Worm (Caenorhabditis elegans): ENCODE data around the gene ints-13.

Gene ints-13

ce11 chrIV:244278-244677 lies 7.0 kb upstream of the ints-13 start:
- no peak for TF ChIP-seq Y116A8C.19 (tag; optimal IDR thresholded peaks at IDR 0.05; ENCODE audit: borderline replicate concordance)
- TF ChIP-seq nhr-85 (tag): peak; percentile 58

ce11 chrIV:240257-240754 lies 3.1 kb upstream of the ints-13 start, which contains the start of the genes fnta-1 and cogc-8:
Gene fnta-1, minus strand, starts transcription at chrIV:240307.
Gene cogc-8, plus strand, starts transcription at chrIV:240451.
- TF ChIP-seq nhr-12 (tag; optimal IDR thresholded peaks at IDR 0.05): no peak
- no peak for TF ChIP-seq unc-62 (GFP tag; optimal IDR thresholded peaks at IDR 0.05)
- TF ChIP-seq hlh-17 (GFP tag; optimal IDR thresholded peaks at IDR 0.05; ENCODE audit: borderline replicate concordance): no peak
- TF ChIP-seq ets-5 (GFP tag; IDR thresholded peaks at IDR 0.05): no peak
- TF ChIP-seq pag-3 (tag; optimal IDR thresholded peaks at IDR 0.05; ENCODE audit: borderline replicate concordance, insufficient read depth): no peak
- peak; percentile 61 to 72 for TF ChIP-seq efl-1 (optimal IDR thresholded peaks at IDR 0.05)
- TF ChIP-seq efl-1 (GFP tag; optimal IDR thresholded peaks at IDR 0.05 in 1 of 2): peak; percentile 72 to 97
- TF ChIP-seq grh-1 (GFP tag; IDR thresholded peaks at IDR 0.05): no peak
- TF ChIP-seq blmp-1 (tag; optimal IDR thresholded peaks at IDR 0.05): no peak
- no peak for TF ChIP-seq nhr-77 (tag; optimal IDR thresholded peaks at IDR 0.05)
- peak; percentile 95 for TF ChIP-seq F16B12.6 (tag; optimal IDR thresholded peaks at IDR 0.05)
- TF ChIP-seq ceh-82 (tag; optimal IDR thresholded peaks at IDR 0.05): peak; percentile 31 to 52 (median 44)
- TF ChIP-seq nhr-19 (GFP tag; conservative IDR thresholded peaks at IDR 0.05): no peak
- no peak for TF ChIP-seq aly-2 (tag; optimal IDR thresholded peaks at IDR 0.05)
- no peak for TF ChIP-seq egl-27 (tag; optimal IDR thresholded peaks at IDR 0.05)
- TF ChIP-seq ceh-63 (GFP tag; optimal IDR thresholded peaks at IDR 0.05): no peak
- TF ChIP-seq nhr-90 (tag; optimal IDR thresholded peaks at IDR 0.05; ENCODE audit: poor library complexity): peak; percentile 19
- TF ChIP-seq lin-13 (GFP tag; optimal IDR thresholded peaks at IDR 0.05): no peak
- TF ChIP-seq unc-98 (GFP tag; IDR thresholded peaks at IDR 0.05): no peak
- no peak for TF ChIP-seq pax-3 (tag; optimal IDR thresholded peaks at IDR 0.05)
- TF ChIP-seq irx-1 (tag; optimal IDR thresholded peaks at IDR 0.05): no peak
- no peak for TF ChIP-seq C34B4.2 (tag; optimal IDR thresholded peaks at IDR 0.05)
- no peak for TF ChIP-seq ztf-4 (tag; optimal IDR thresholded peaks at IDR 0.05)
- TF ChIP-seq aha-1 (tag; optimal IDR thresholded peaks at IDR 0.05): no peak
- TF ChIP-seq fkh-10 (GFP tag; optimal IDR thresholded peaks at IDR 0.05): no peak
- no peak for TF ChIP-seq efl-3 (GFP tag; optimal IDR thresholded peaks at IDR 0.05)
- peak; percentile 9 for TF ChIP-seq dsc-1 (tag; optimal IDR thresholded peaks at IDR 0.05)
- TF ChIP-seq zag-1 (tag; optimal IDR thresholded peaks at IDR 0.05): no peak
- TF ChIP-seq tlp-1 (tag; optimal IDR thresholded peaks at IDR 0.05): no peak
- TF ChIP-seq nhr-71 (tag; optimal IDR thresholded peaks at IDR 0.05): peak; percentile 61
- no peak for TF ChIP-seq mdl-1 (tag; optimal IDR thresholded peaks at IDR 0.05)
- TF ChIP-seq sup-37 (GFP tag; optimal IDR thresholded peaks at IDR 0.05): no peak
- TF ChIP-seq C04F5.9 (tag; optimal IDR thresholded peaks at IDR 0.05): peak; percentile 50
- no peak for TF ChIP-seq unc-30 (tag; optimal IDR thresholded peaks at IDR 0.05)
- TF ChIP-seq nhr-237 (tag; optimal IDR thresholded peaks at IDR 0.05): no peak
- no peak for TF ChIP-seq mef-2 (tag; optimal IDR thresholded peaks at IDR 0.05)
- TF ChIP-seq zip-4 (GFP tag; optimal IDR thresholded peaks at IDR 0.05): no peak
- peak; percentile 41 for TF ChIP-seq unc-86 (tag; optimal IDR thresholded peaks at IDR 0.05)
- peak; percentile 50 for TF ChIP-seq rnt-1 (tag; optimal IDR thresholded peaks at IDR 0.05)
- TF ChIP-seq alr-1 (tag; optimal IDR thresholded peaks at IDR 0.05; ENCODE audit: borderline replicate concordance): no peak
- TF ChIP-seq nhr-47 (tag; optimal IDR thresholded peaks at IDR 0.05): peak; percentile 71
- no peak for TF ChIP-seq xbp-1 (tag; optimal IDR thresholded peaks at IDR 0.05)
- TF ChIP-seq swsn-7 (tag; optimal IDR thresholded peaks at IDR 0.05): peak; percentile 36
- no peak for TF ChIP-seq elt-2 (tag; optimal IDR thresholded peaks at IDR 0.05)
- TF ChIP-seq ceh-90 (tag; optimal IDR thresholded peaks at IDR 0.05): no peak
- no peak for TF ChIP-seq nhr-28 (tag; optimal IDR thresholded peaks at IDR 0.05)
- no peak for TF ChIP-seq nhr-76 (tag; optimal IDR thresholded peaks at IDR 0.05)
- TF ChIP-seq vab-15 (tag; optimal IDR thresholded peaks at IDR 0.05): no peak
- TF ChIP-seq ceh-88 (GFP tag; IDR thresholded peaks at IDR 0.05): no peak
- no peak for TF ChIP-seq elt-3 (tag; optimal IDR thresholded peaks at IDR 0.05)
